Worm (Caenorhabditis elegans) whole organism, L4 larva: ENCODE measurements around the gene clec-256.
A peak's percentile ranks its signal among the peaks of the same experiment; 100 is the strongest.

Experiments used
- F10B5.3 ChIP-seq: sonication (generic microtip); optimal IDR thresholded peaks from 2 replicates; lab custom pipeline; 2016; ENCODE audit warnings: mild to moderate bottlenecking, missing genetic modification characterization, missing compliant biosample characterization
- F26F4.8 ChIP-seq: fragments of 200-800 bp; sonication (Bioruptor generic); conservative IDR thresholded peaks from 2 replicates; pipeline ENCODE4 v1.3.6; 2022; ENCODE audit warnings: missing genetic modification characterization, missing compliant biosample characterization
- F44E2.7 ChIP-seq: fragments of 200-800 bp; sonication (Bioruptor generic); IDR thresholded peaks from 2 replicates; pipeline ENCODE4 v2.1.2; 2022; ENCODE audit warnings: missing genetic modification characterization, missing compliant biosample characterization
- T20F7.1 ChIP-seq: fragments of 200-800 bp; sonication (Bioruptor generic); optimal IDR thresholded peaks from 2 replicates; lab custom pipeline; 2018; ENCODE audit warnings: mild to moderate bottlenecking, missing genetic modification characterization, missing compliant biosample characterization
- Y5F2A.4 ChIP-seq: fragments of 200-800 bp; sonication (Bioruptor generic); optimal IDR thresholded peaks from 2 replicates; lab custom pipeline; 2018; ENCODE audit warnings: mild to moderate bottlenecking, missing genetic modification characterization, missing compliant biosample characterization
- ZK337.2 ChIP-seq: fragments of 200-800 bp; sonication (Bioruptor generic); IDR thresholded peaks from 2 replicates; pipeline ENCODE4 v1.3.6; 2022; ENCODE audit warnings: missing genetic modification reagents, missing genetic modification characterization, missing compliant biosample characterization
- aha-1 ChIP-seq: fragments of 150-350 bp; peaks from one replicate; lab custom pipeline; 2014; ENCODE audit warnings: missing biosample characterization, missing genetic modification characterization
- ama-1 ChIP-seq: fragments of 150-350 bp; optimal IDR thresholded peaks from 2 replicates; lab custom pipeline; 2014; ENCODE audit warnings: inconsistent platforms, mixed read lengths
- attf-4 ChIP-seq: sonication (generic microtip); optimal IDR thresholded peaks from 3 replicates; lab custom pipeline; 2017; ENCODE audit warnings: missing biosample characterization, missing genetic modification characterization
- ceh-32 ChIP-seq: sonication (generic microtip); optimal IDR thresholded peaks from 2 replicates; lab custom pipeline; 2016; ENCODE audit warnings: mild to moderate bottlenecking, missing genetic modification characterization, missing compliant biosample characterization; ENCODE audit not compliant: poor library complexity
- ceh-62 ChIP-seq: sonication (generic microtip); optimal IDR thresholded peaks from 2 replicates; lab custom pipeline; 2017; ENCODE audit warnings: missing biosample characterization, missing genetic modification characterization
- cey-2 ChIP-seq: sonication (generic microtip); optimal IDR thresholded peaks from 3 replicates; lab custom pipeline; 2017; ENCODE audit warnings: missing genetic modification characterization, mild to moderate bottlenecking, missing compliant biosample characterization, antibody characterized with exemption, borderline replicate concordance; ENCODE audit not compliant: insufficient read depth
- daf-16 ChIP-seq, 3 experiments: sonication (generic microtip); optimal IDR thresholded peaks; 2 replicates each; lab custom pipeline; 2016 to 2017; ENCODE audit warnings: missing genetic modification characterization in 3 of 3, missing genetic modification reagents in 3 of 3, mild to moderate bottlenecking in 2 of 3, missing compliant biosample characterization in 2 of 3, missing biosample characterization in 1 of 3, moderate library complexity in 1 of 3
- daf-8 ChIP-seq: fragments of 200-800 bp; sonication (Bioruptor generic); IDR thresholded peaks from 2 replicates; pipeline ENCODE4 v1.3.6; 2022; ENCODE audit warnings: missing genetic modification characterization, missing compliant biosample characterization
- dmd-6 ChIP-seq: fragments of 200-800 bp; sonication (Bioruptor generic); IDR thresholded peaks from 2 replicates; pipeline ENCODE4 v1.3.6; 2022; ENCODE audit warnings: missing genetic modification reagents, missing genetic modification characterization, missing compliant biosample characterization
- dpl-1 ChIP-seq: fragments of 150-350 bp; optimal IDR thresholded peaks from 2 replicates; lab custom pipeline; 2014; ENCODE audit warnings: missing biosample characterization, missing genetic modification reagents, missing genetic modification characterization
- hif-1 ChIP-seq, 2 experiments: sonication (generic microtip); optimal IDR thresholded peaks; 2 replicates each; lab custom pipeline; 2016 to 2017; ENCODE audit warnings: missing compliant biosample characterization in 2 of 2, missing genetic modification characterization in 2 of 2, missing genetic modification reagents in 2 of 2, missing genotype in 2 of 2, mild to moderate bottlenecking in 1 of 2
- hlh-30 ChIP-seq: sonication (generic microtip); optimal IDR thresholded peaks from 2 replicates; lab custom pipeline; 2017; ENCODE audit warnings: antibody characterized with exemption, mild to moderate bottlenecking, missing genetic modification characterization, missing compliant biosample characterization; ENCODE audit not compliant: insufficient read depth
- lim-7 ChIP-seq: fragments of 200-800 bp; sonication (Bioruptor generic); IDR thresholded peaks from 2 replicates; pipeline ENCODE4 v1.3.6; 2022; ENCODE audit warnings: missing genetic modification characterization, missing compliant biosample characterization
- lin-1 ChIP-seq: fragments of 200-800 bp; sonication (Bioruptor generic); IDR thresholded peaks from 2 replicates; pipeline ENCODE4 v1.3.6; 2022; ENCODE audit warnings: missing genetic modification reagents, missing genetic modification characterization, missing compliant biosample characterization
- lin-38 ChIP-seq: fragments of 200-800 bp; sonication (Bioruptor generic); IDR thresholded peaks from 2 replicates; pipeline ENCODE4 v1.3.6; 2022; ENCODE audit warnings: missing genetic modification reagents, missing genetic modification characterization, missing compliant biosample characterization
- mxl-3 ChIP-seq: fragments of 200-800 bp; sonication (Bioruptor generic); optimal IDR thresholded peaks from 2 replicates; lab custom pipeline; 2018; ENCODE audit warnings: mild to moderate bottlenecking, missing genetic modification characterization, missing compliant biosample characterization
- nhr-10 ChIP-seq: fragments of 150-350 bp; optimal IDR thresholded peaks from 2 replicates; lab custom pipeline; 2014; ENCODE audit warnings: missing biosample characterization, missing genetic modification characterization
- nhr-48 ChIP-seq: sonication (generic microtip); optimal IDR thresholded peaks from 2 replicates; lab custom pipeline; 2016; ENCODE audit warnings: mild to moderate bottlenecking, missing genetic modification characterization, missing compliant biosample characterization
- nhr-6 ChIP-seq: fragments of 150-350 bp; optimal IDR thresholded peaks from 2 replicates; lab custom pipeline; 2014; ENCODE audit warnings: missing biosample characterization, missing genetic modification characterization
- nhr-77 ChIP-seq: fragments of 150-350 bp; optimal IDR thresholded peaks from 2 replicates; lab custom pipeline; 2014; ENCODE audit warnings: missing biosample characterization, missing genetic modification characterization
- rbr-2 ChIP-seq: sonication (generic microtip); optimal IDR thresholded peaks from 2 replicates; lab custom pipeline; 2016; ENCODE audit warnings: missing genotype, missing genetic modification characterization, missing compliant biosample characterization
- sdz-12 ChIP-seq: fragments of 200-800 bp; sonication (Bioruptor generic); optimal IDR thresholded peaks from 2 replicates; lab custom pipeline; 2018; ENCODE audit warnings: mild to moderate bottlenecking, missing genetic modification characterization, missing compliant biosample characterization
- set-16 ChIP-seq: fragments of 200-800 bp; sonication (Bioruptor generic); IDR thresholded peaks from 2 replicates; pipeline ENCODE4 v1.3.6; 2022; ENCODE audit warnings: missing genetic modification reagents, missing genetic modification characterization, missing compliant biosample characterization
- snpc-4 ChIP-seq: fragments of 150-350 bp; optimal IDR thresholded peaks from 2 replicates; lab custom pipeline; 2014; ENCODE audit warnings: missing biosample characterization, missing genetic modification characterization
- spr-1 ChIP-seq: sonication (generic microtip); optimal IDR thresholded peaks from 2 replicates; lab custom pipeline; 2016; ENCODE audit warnings: mild to moderate bottlenecking, missing genetic modification characterization, missing compliant biosample characterization
- unc-39 ChIP-seq: sonication (generic microtip); optimal IDR thresholded peaks from 2 replicates; lab custom pipeline; 2017; ENCODE audit warnings: missing biosample characterization, missing genetic modification characterization
- vab-7 ChIP-seq: fragments of 200-800 bp; sonication (Bioruptor generic); IDR thresholded peaks from 2 replicates; pipeline ENCODE4 v1.3.6; 2022; ENCODE audit warnings: missing genetic modification reagents, missing genetic modification characterization, missing compliant biosample characterization
- zip-2 ChIP-seq: fragments of 150-350 bp; optimal IDR thresholded peaks from 2 replicates; lab custom pipeline; 2014; ENCODE audit warnings: missing biosample characterization, missing genetic modification characterization

Gene clec-256

ce11 chrV:18783474-18783873 is 12.0 kb downstream of the clec-256 start, which contains the start of gene Y17D7B.10:
Y17D7B.10 (plus strand) TSS chrV:18783716.
- TF ChIP-seq set-16 (GFP tag; lab: Robert Waterston, UW) (0 out of 2 replicates have a peak, but pooled peaks have one; percentile 9), ceh-32 (tag; lab: Kevin White, UChicago) (no peak), sdz-12 (GFP tag; lab: Kevin White, UChicago) (no peak)

ce11 chrV:18786694-18787093 is 15.2 kb downstream of the clec-256 start, which contains the start of gene Y17D7B.3:
Y17D7B.3 (minus strand) TSS chrV:18786794.
- no peak for TF ChIP-seq lin-38
- TF ChIP-seq F10B5.3 (tag; lab: Kevin White, UChicago): no peak
- TF ChIP-seq vab-7 (GFP tag; lab: Robert Waterston, UW): no peak
- TF ChIP-seq nhr-48 (tag; lab: Kevin White, UChicago): no peak
- no peak for TF ChIP-seq cey-2 (tag; lab: Kevin White, UChicago)
- TF ChIP-seq set-16 (GFP tag; lab: Robert Waterston, UW): no peak
- TF ChIP-seq zip-2 (tag; lab: Kevin White, UChicago): no peak
- TF ChIP-seq dpl-1 (GFP tag; lab: Kevin White, UChicago): no peak
- no peak for TF ChIP-seq lin-1 (GFP tag; lab: Robert Waterston, UW)

DNA sequence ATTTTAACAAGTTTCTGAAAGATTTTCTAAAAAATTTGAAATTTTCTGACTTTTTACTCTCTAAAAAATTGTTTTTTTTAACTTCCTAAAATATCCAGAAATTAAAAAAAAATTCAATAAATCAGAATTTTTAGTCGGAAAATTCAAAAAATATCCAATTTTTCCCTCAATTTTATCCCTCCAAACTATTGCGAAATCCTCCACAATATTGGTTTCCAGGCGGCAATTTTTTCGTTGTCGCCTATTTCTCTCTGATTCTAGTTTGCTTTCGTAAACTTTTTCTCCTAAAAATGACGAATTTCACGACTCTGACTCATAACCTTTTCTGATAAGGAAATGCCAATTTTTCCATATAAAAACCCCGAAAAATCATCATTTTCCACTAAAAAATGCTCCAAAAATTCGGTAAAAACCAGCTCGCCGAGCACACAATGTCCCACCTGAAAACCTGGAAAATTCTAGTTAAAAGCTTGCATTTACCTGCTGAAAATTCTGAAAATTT is 16.0 kb downstream of the clec-256 start, which contains the start of gene Y17D7B.2:
Gene Y17D7B.2 (plus strand): TSS at position 323 of the 502 bp plus-strand sequence.
- TF ChIP-seq nhr-10 (tag; lab: Kevin White, UChicago) (no peak), daf-8 (no peak), dmd-6 (peak; percentile 39), F26F4.8 (GFP tag; lab: Robert Waterston, UW) (no peak), ZK337.2 (GFP tag; lab: Robert Waterston, UW) (no peak), T20F7.1 (GFP tag; lab: Kevin White, UChicago) (no peak), snpc-4 (no peak), attf-4 (tag; lab: Kevin White, UChicago) (no peak), unc-39 (no peak), rbr-2 (no peak), nhr-6 (tag; lab: Kevin White, UChicago) (peak; percentile 62), Y5F2A.4 (GFP tag; lab: Kevin White, UChicago) (no peak), F44E2.7 (GFP tag; lab: Robert Waterston, UW) (no peak), hif-1 (tag; optimal IDR thresholded peaks at IDR 0.05; lab: Kevin White, UChicago) (no peak), ceh-62 (tag; lab: Kevin White, UChicago) (no peak), spr-1 (tag; lab: Kevin White, UChicago) (no peak), ama-1 (lab: Kevin White, UChicago) (no peak), nhr-77 (tag; lab: Kevin White, UChicago) (no peak), zip-2 (tag; lab: Kevin White, UChicago) (peak; percentile 73)

ce11 chrV:18790658-18791057 is 19.2 kb downstream of the clec-256 start, which contains the start of gene nhr-231:
nhr-231 (plus strand) TSS chrV:18790958.
- TF ChIP-seq aha-1 (tag; lab: Kevin White, UChicago) (peak; percentile 4), mxl-3 (no peak)

DNA sequence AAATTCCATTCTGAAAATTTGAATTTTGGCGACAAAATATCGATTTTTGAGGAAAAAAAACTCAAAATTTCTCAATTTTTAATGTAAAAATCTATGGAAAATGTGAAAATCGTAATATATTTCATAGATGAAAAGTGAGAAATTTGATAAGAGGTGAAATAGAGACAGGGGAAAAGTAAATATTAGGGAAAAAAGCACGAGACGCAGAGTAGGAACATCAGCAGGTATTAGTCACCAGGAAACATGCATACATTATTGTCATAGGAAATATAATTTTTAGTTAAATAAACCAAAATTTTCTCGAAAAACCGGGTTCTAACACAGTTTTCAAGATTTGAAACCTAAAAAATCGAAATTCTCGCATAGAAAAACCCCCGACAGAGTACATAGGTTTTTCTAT is 29.3 kb downstream of the clec-256 start, which contains the start of gene nhr-170:
Gene nhr-170 (minus strand): TSS at position 16 of the 400 bp plus-strand sequence.
- TF ChIP-seq hlh-30 (tag; lab: Kevin White, UChicago) (peak; percentile 50), daf-16 (GFP tag; optimal IDR thresholded peaks at IDR 0.05; lab: Kevin White, UChicago) (no peak), daf-16 (tag; optimal IDR thresholded peaks at IDR 0.05; lab: Kevin White, UChicago) (peak; percentile 24), aha-1 (tag; lab: Kevin White, UChicago) (peak; percentile 21), lim-7 (no peak)
- TF ChIP-seq, all 104 proteins: peak for 3
